Worm (Caenorhabditis elegans) whole organism, young adult: ENCODE measurements around the gene W02B12.1.

Experiments
- F10E7.11 ChIP-seq: sonication (generic microtip); optimal IDR thresholded peaks from 2 replicates; lab custom pipeline; 2017; ENCODE audit warnings: mild to moderate bottlenecking, missing genetic modification characterization, moderate library complexity, missing compliant biosample characterization
- F22D6.2 ChIP-seq: sonication (generic microtip); optimal IDR thresholded peaks from 2 replicates; lab custom pipeline; 2016; ENCODE audit warnings: mild to moderate bottlenecking, missing genetic modification characterization, missing compliant biosample characterization
- F33H1.4 ChIP-seq: fragments of 200-800 bp; sonication (Bioruptor generic); IDR thresholded peaks from 2 replicates; pipeline ENCODE4 v1.3.6; 2022; ENCODE audit warnings: missing genetic modification reagents, missing genetic modification characterization, missing compliant biosample characterization
- F52B5.7 ChIP-seq: sonication (generic microtip); optimal IDR thresholded peaks from 2 replicates; lab custom pipeline; 2016; ENCODE audit warnings: mild to moderate bottlenecking, missing genetic modification characterization, missing compliant biosample characterization
- K12H6.12 ChIP-seq: fragments of 200-800 bp; sonication (Bioruptor generic); optimal IDR thresholded peaks from 2 replicates; lab custom pipeline; 2018; ENCODE audit warnings: mild to moderate bottlenecking, missing genetic modification characterization, missing compliant biosample characterization
- T07F8.4 ChIP-seq: sonication (generic microtip); optimal IDR thresholded peaks from 2 replicates; lab custom pipeline; 2016; ENCODE audit warnings: mild to moderate bottlenecking, missing genetic modification characterization, moderate library complexity, missing compliant biosample characterization
- Y53F4B.3 ChIP-seq: fragments of 200-800 bp; sonication (Bioruptor generic); IDR thresholded peaks from 2 replicates; pipeline ENCODE4 v1.3.6; 2022; ENCODE audit warnings: missing genetic modification reagents, missing genetic modification characterization, missing compliant biosample characterization
- Y56A3A.18 ChIP-seq: fragments of 200-800 bp; sonication (Bioruptor generic); IDR thresholded peaks from 2 replicates; pipeline ENCODE4 v1.3.6; 2022; ENCODE audit warnings: missing genetic modification reagents, missing genetic modification characterization, missing compliant biosample characterization
- Y67H2A.10 ChIP-seq: fragments of 200-800 bp; sonication (Bioruptor generic); conservative IDR thresholded peaks from 2 replicates; pipeline ENCODE4 v1.3.6; 2022; ENCODE audit warnings: missing genetic modification reagents, missing genetic modification characterization, missing compliant biosample characterization
- aptf-2 ChIP-seq: fragments of 200-800 bp; sonication (Bioruptor generic); conservative IDR thresholded peaks from 2 replicates; pipeline ENCODE4 v1.3.6; 2022; ENCODE audit warnings: missing genetic modification reagents, missing genetic modification characterization, missing compliant biosample characterization
- aptf-3 ChIP-seq: fragments of 200-800 bp; sonication (Bioruptor generic); IDR thresholded peaks from 2 replicates; pipeline ENCODE4 v1.3.6; 2022; ENCODE audit warnings: missing genetic modification characterization, missing compliant biosample characterization
- atf-7 ChIP-seq: sonication (generic microtip); optimal IDR thresholded peaks from 2 replicates; lab custom pipeline; 2017; ENCODE audit warnings: mild to moderate bottlenecking, missing genetic modification characterization, missing compliant biosample characterization
- attf-3 ChIP-seq: fragments of 200-800 bp; sonication (Bioruptor generic); conservative IDR thresholded peaks from 2 replicates; pipeline ENCODE4 v1.3.6; 2022; ENCODE audit warnings: missing genetic modification reagents, missing genetic modification characterization, missing compliant biosample characterization
- bed-1 ChIP-seq: fragments of 200-800 bp; sonication (Bioruptor generic); IDR thresholded peaks from 2 replicates; pipeline ENCODE4 v1.3.6; 2022; ENCODE audit warnings: missing genetic modification reagents, missing genetic modification characterization, missing compliant biosample characterization
- ccch-3 ChIP-seq: fragments of 200-800 bp; sonication (Bioruptor generic); optimal IDR thresholded peaks from 2 replicates; lab custom pipeline; 2018; ENCODE audit warnings: mild to moderate bottlenecking, missing genetic modification characterization, missing compliant biosample characterization
- ceh-100 ChIP-seq: fragments of 200-800 bp; sonication (Bioruptor generic); IDR thresholded peaks from 2 replicates; pipeline ENCODE4 v1.3.6; 2022; ENCODE audit warnings: missing genetic modification reagents, missing genetic modification characterization, missing compliant biosample characterization
- ceh-27 ChIP-seq: fragments of 200-800 bp; sonication (Bioruptor generic); optimal IDR thresholded peaks from 2 replicates; lab custom pipeline; 2018; ENCODE audit warnings: mild to moderate bottlenecking, missing genetic modification characterization, moderate library complexity, missing compliant biosample characterization
- die-1 ChIP-seq: sonication (generic microtip); optimal IDR thresholded peaks from 2 replicates; lab custom pipeline; 2016; ENCODE audit warnings: missing genotype, mild to moderate bottlenecking, missing genetic modification characterization, missing compliant biosample characterization
- egl-18 ChIP-seq: fragments of 200-800 bp; sonication (Bioruptor generic); IDR thresholded peaks from 2 replicates; pipeline ENCODE4 v1.3.6; 2022; ENCODE audit warnings: missing genetic modification reagents, missing genetic modification characterization, missing compliant biosample characterization
- egl-44 ChIP-seq: fragments of 200-800 bp; sonication (Bioruptor generic); IDR thresholded peaks from 2 replicates; pipeline ENCODE4 v1.3.6; 2022; ENCODE audit warnings: missing genetic modification reagents, missing genetic modification characterization, missing compliant biosample characterization
- ekl-4 ChIP-seq: fragments of 200-800 bp; sonication (Bioruptor generic); IDR thresholded peaks from 2 replicates; pipeline ENCODE4 v1.3.6; 2022; ENCODE audit warnings: missing genetic modification reagents, missing genetic modification characterization, missing compliant biosample characterization
- ets-4 ChIP-seq: fragments of 200-800 bp; sonication (Bioruptor generic); optimal IDR thresholded peaks from 2 replicates; lab custom pipeline; 2018; ENCODE audit warnings: mild to moderate bottlenecking, missing genetic modification characterization, missing compliant biosample characterization
- gei-17 ChIP-seq: fragments of 200-800 bp; sonication (Bioruptor generic); optimal IDR thresholded peaks from 2 replicates; lab custom pipeline; 2018; ENCODE audit warnings: mild to moderate bottlenecking, missing genetic modification characterization, missing compliant biosample characterization
- hlh-26 ChIP-seq: fragments of 200-800 bp; sonication (Bioruptor generic); conservative IDR thresholded peaks from 2 replicates; pipeline ENCODE4 v1.3.6; 2022; ENCODE audit warnings: missing genetic modification reagents, missing genetic modification characterization, missing compliant biosample characterization
- hmg-20 ChIP-seq: fragments of 200-800 bp; sonication (Bioruptor generic); IDR thresholded peaks from 2 replicates; pipeline ENCODE4 v1.3.6; 2022; ENCODE audit warnings: missing genetic modification reagents, missing genetic modification characterization, missing compliant biosample characterization
- lag-1 ChIP-seq: fragments of 200-800 bp; sonication (Bioruptor generic); IDR thresholded peaks from 2 replicates; pipeline ENCODE4 v1.3.6; 2022; ENCODE audit warnings: missing genetic modification reagents, missing genetic modification characterization, missing compliant biosample characterization
- let-526 ChIP-seq: fragments of 200-800 bp; sonication (Bioruptor generic); IDR thresholded peaks from 2 replicates; pipeline ENCODE4 v1.3.6; 2022; ENCODE audit warnings: missing genetic modification reagents, missing genetic modification characterization, missing compliant biosample characterization
- let-607 ChIP-seq, 2 experiments: fragments of 200-800 bp in 1 of 2; sonication (Bioruptor generic) in 1 of 2; sonication (generic microtip) in 1 of 2; optimal IDR thresholded peaks; 2 replicates each; lab custom pipeline; 2016 to 2018; ENCODE audit warnings: mild to moderate bottlenecking in 2 of 2, missing compliant biosample characterization in 2 of 2, missing genetic modification characterization in 2 of 2, moderate library complexity in 2 of 2, missing genotype in 1 of 2
- lin-40 ChIP-seq: sonication (generic microtip); optimal IDR thresholded peaks from 2 replicates; lab custom pipeline; 2016; ENCODE audit warnings: missing genetic modification characterization, mild to moderate bottlenecking, missing compliant biosample characterization, missing genotype, missing genetic modification reagents
- lir-1 ChIP-seq: fragments of 200-800 bp; sonication (Bioruptor generic); conservative IDR thresholded peaks from 2 replicates; pipeline ENCODE4 v1.3.6; 2022; ENCODE audit warnings: missing genetic modification reagents, missing genetic modification characterization, missing compliant biosample characterization
- lsl-1 ChIP-seq: fragments of 200-800 bp; sonication (Bioruptor generic); optimal IDR thresholded peaks from 2 replicates; lab custom pipeline; 2018; ENCODE audit warnings: mild to moderate bottlenecking, missing genetic modification characterization, moderate library complexity, missing compliant biosample characterization
- madf-6 ChIP-seq: fragments of 200-800 bp; sonication (Bioruptor generic); IDR thresholded peaks from 2 replicates; pipeline ENCODE4 v1.3.6; 2022; ENCODE audit warnings: missing genetic modification reagents, missing genetic modification characterization, missing compliant biosample characterization
- nfya-1 ChIP-seq: sonication (generic microtip); optimal IDR thresholded peaks from 2 replicates; lab custom pipeline; 2017; ENCODE audit warnings: antibody characterized with exemption, missing compliant biosample characterization, missing genetic modification characterization, borderline replicate concordance; ENCODE audit not compliant: insufficient read depth
- nfyb-1 ChIP-seq: fragments of 200-800 bp; sonication (Bioruptor generic); IDR thresholded peaks from 2 replicates; pipeline ENCODE4 v1.3.6; 2022; ENCODE audit warnings: missing genetic modification reagents, missing genetic modification characterization, missing compliant biosample characterization
- nhr-80 ChIP-seq: sonication (generic microtip); optimal IDR thresholded peaks from 2 replicates; lab custom pipeline; 2016; ENCODE audit warnings: missing genetic modification characterization, missing compliant biosample characterization
- pbrm-1 ChIP-seq: fragments of 200-800 bp; sonication (Bioruptor generic); IDR thresholded peaks from 2 replicates; pipeline ENCODE4 v1.3.6; 2022; ENCODE audit warnings: missing genetic modification reagents, missing genetic modification characterization, missing compliant biosample characterization
- rpc-1 ChIP-seq, 2 experiments: fragments of 150-350 bp in 1 of 2; sonication (generic microtip) in 1 of 2; optimal IDR thresholded peaks; 2 replicates each; lab custom pipeline; 2014 to 2018; ENCODE audit warnings: missing biosample characterization in 1 of 2, missing genetic modification characterization in 1 of 2, missing genetic modification reagents in 1 of 2, missing genotype in 1 of 2
- sea-2 ChIP-seq: fragments of 200-800 bp; sonication (Bioruptor generic); IDR thresholded peaks from 2 replicates; pipeline ENCODE4 v1.3.6; 2022; ENCODE audit warnings: missing genetic modification characterization, missing compliant biosample characterization
- snpc-1.1 ChIP-seq: sonication (generic microtip); optimal IDR thresholded peaks from 2 replicates; lab custom pipeline; 2017; ENCODE audit warnings: missing genetic modification characterization, mild to moderate bottlenecking, missing compliant biosample characterization, antibody characterized with exemption, moderate library complexity, missing genotype, missing genetic modification reagents; ENCODE audit not compliant: insufficient read depth
- snpc-3.4 ChIP-seq: sonication (generic microtip); optimal IDR thresholded peaks from 2 replicates; lab custom pipeline; 2017; ENCODE audit warnings: missing genetic modification characterization, mild to moderate bottlenecking, missing compliant biosample characterization, antibody characterized with exemption, moderate library complexity, missing genotype, missing genetic modification reagents
- tbx-9 ChIP-seq: sonication (generic microtip); optimal IDR thresholded peaks from 2 replicates; lab custom pipeline; 2016; ENCODE audit warnings: borderline replicate concordance, missing genetic modification characterization, inconsistent platforms, missing compliant biosample characterization
- unc-130 ChIP-seq: sonication (generic microtip); optimal IDR thresholded peaks from 2 replicates; lab custom pipeline; 2016; ENCODE audit warnings: missing genetic modification reagents, missing genetic modification characterization, missing compliant biosample characterization
- unc-62 ChIP-seq: fragments of 150-350 bp; optimal IDR thresholded peaks from 2 replicates; lab custom pipeline; 2014; ENCODE audit warnings: missing biosample characterization, missing genetic modification reagents, missing genetic modification characterization
- ztf-18 ChIP-seq: sonication (generic microtip); optimal IDR thresholded peaks from 2 replicates; lab custom pipeline; 2016; ENCODE audit warnings: missing genotype, mild to moderate bottlenecking, missing genetic modification characterization, missing compliant biosample characterization
- ztf-26 ChIP-seq: sonication (generic microtip); optimal IDR thresholded peaks from 2 replicates; lab custom pipeline; 2017; ENCODE audit warnings: missing genetic modification characterization, missing compliant biosample characterization
- ztf-28 ChIP-seq: fragments of 200-800 bp; sonication (Bioruptor generic); IDR thresholded peaks from 2 replicates; pipeline ENCODE4 v1.3.6; 2022; ENCODE audit warnings: missing genetic modification reagents, missing genetic modification characterization, missing compliant biosample characterization
- ztf-6 ChIP-seq: fragments of 200-800 bp; sonication (Bioruptor generic); IDR thresholded peaks from 2 replicates; pipeline ENCODE4 v1.3.6; 2022; ENCODE audit warnings: missing genetic modification reagents, missing genetic modification characterization, missing compliant biosample characterization

The W02B12.1 gene

DNA sequence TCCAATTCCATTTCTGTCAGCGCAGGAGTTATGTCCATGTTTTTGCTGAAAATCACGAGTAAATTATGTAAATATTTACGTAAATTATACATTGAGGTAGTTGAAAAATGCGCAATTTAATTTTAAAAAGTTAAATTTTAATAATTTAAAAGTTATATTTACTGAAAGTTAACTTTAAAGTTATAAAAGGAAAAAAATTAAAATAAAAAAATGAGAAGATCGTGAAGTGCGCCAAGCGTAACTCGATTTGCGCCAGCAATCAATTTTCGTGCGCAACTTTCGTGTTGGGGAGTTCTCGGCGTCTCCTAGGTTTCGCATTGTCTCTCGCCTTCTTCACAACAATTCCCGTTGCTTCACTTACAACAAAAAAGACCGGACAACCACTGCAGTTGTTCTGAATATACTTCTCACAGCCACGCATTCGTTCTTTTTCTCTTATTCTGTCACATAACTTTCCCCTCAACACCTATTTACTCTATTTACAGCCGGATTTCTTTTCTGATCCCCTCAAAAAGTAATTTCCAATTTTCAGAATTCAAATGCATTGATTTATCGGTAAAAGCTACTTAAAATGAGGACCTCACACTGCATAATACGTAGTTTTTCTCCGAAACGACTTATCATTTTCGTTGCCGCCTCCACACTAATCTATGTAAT is 24.8 kb downstream of the W02B12.1 start, which contains the start of the genes metl-1 and W02B12.11 (continued):
- TF ChIP-seq lag-1 (GFP tag; lab: Robert Waterston, UW) (no peak), unc-62 (GFP tag; lab: Kevin White, UChicago) (no peak), Y56A3A.18 (GFP tag; lab: Robert Waterston, UW) (peak; percentile 72; the same call in 1 of the 2 replicates), die-1 (tag; lab: Kevin White, UChicago) (peak; percentile 33), egl-18 (GFP tag; lab: Robert Waterston, UW) (0 out of 2 replicates have a peak, but pooled peaks have one; percentile 38), aptf-2 (GFP tag; lab: Robert Waterston, UW) (no peak), F10E7.11 (tag; lab: Kevin White, UChicago) (no peak), lsl-1 (peak; percentile 75), lir-1 (0 out of 2 replicates have a peak, but pooled peaks have one; percentile 30), ztf-28 (GFP tag; lab: Robert Waterston, UW) (no peak), rpc-1 (optimal IDR thresholded peaks at IDR 0.05; lab: Kevin White, UChicago) (no peak), rpc-1 (tag; optimal IDR thresholded peaks at IDR 0.05; lab: Kevin White, UChicago) (no peak), ztf-6 (GFP tag; lab: Robert Waterston, UW) (no peak), sea-2 (no peak), F33H1.4 (GFP tag; lab: Robert Waterston, UW) (peak; percentile 75), attf-3 (GFP tag; lab: Robert Waterston, UW) (peak; percentile 69), ztf-26 (tag; lab: Kevin White, UChicago) (peak; percentile 44), nfyb-1 (GFP tag; lab: Robert Waterston, UW) (peak; percentile 87), nfya-1 (tag; lab: Kevin White, UChicago) (no peak), gei-17 (GFP tag; lab: Kevin White, UChicago) (peak; percentile 64), pbrm-1 (GFP tag; lab: Robert Waterston, UW) (peak; percentile 90), ceh-27 (GFP tag; lab: Kevin White, UChicago) (peak; percentile 43), T07F8.4 (tag; lab: Kevin White, UChicago) (no peak), let-607 (tag; optimal IDR thresholded peaks at IDR 0.05; lab: Kevin White, UChicago) (peak in 1 of 2 experiments; percentile 57), hmg-20 (GFP tag; lab: Robert Waterston, UW) (peak; percentile 80), bed-1 (no peak), madf-6 (GFP tag; lab: Robert Waterston, UW) (peak; percentile 91), ztf-18 (tag; lab: Kevin White, UChicago) (peak; percentile 99), aptf-3 (GFP tag; lab: Robert Waterston, UW) (no peak), ceh-100 (GFP tag; lab: Robert Waterston, UW) (peak; percentile 76), nhr-80 (tag; lab: Kevin White, UChicago) (peak; percentile 55), F22D6.2 (tag; lab: Kevin White, UChicago) (peak; percentile 43), unc-130 (peak; percentile 8), hlh-26 (no peak), snpc-1.1 (tag; lab: Kevin White, UChicago) (peak; percentile 39), K12H6.12 (tag; lab: Kevin White, UChicago) (peak; percentile 23), snpc-3.4 (tag; lab: Kevin White, UChicago) (peak; percentile 41), egl-44 (GFP tag; lab: Robert Waterston, UW) (no peak), ets-4 (GFP tag; lab: Kevin White, UChicago) (no peak), Y67H2A.10 (GFP tag; lab: Robert Waterston, UW) (no peak), lin-40 (tag; lab: Kevin White, UChicago) (peak; percentile 88), F52B5.7 (tag; lab: Kevin White, UChicago) (no peak), Y53F4B.3 (no peak), let-526 (GFP tag; lab: Robert Waterston, UW) (no peak), ccch-3 (GFP tag; lab: Kevin White, UChicago) (no peak), atf-7 (tag; lab: Kevin White, UChicago) (peak; percentile 53), ekl-4 (GFP tag; lab: Robert Waterston, UW) (peak; percentile 92), tbx-9 (tag; lab: Kevin White, UChicago) (no peak)
